Fruit fly (Drosophila melanogaster) whole organism, embryonic: Measurements from ENCODE around the gene CG46427.
A peak's percentile ranks its signal among the peaks of the same experiment; 100 is the strongest.

Experiments used
- Atf6 ChIP-seq: fragments of 200-800 bp; sonication (Bioruptor generic); IDR thresholded peaks from 2 replicates; pipeline ENCODE4 v1.3.6; 2022; ENCODE audit warnings: missing biosample characterization, missing genetic modification characterization
- CG10209 ChIP-seq: fragments of 200-800 bp; sonication (Bioruptor generic); optimal IDR thresholded peaks from 3 replicates; lab custom pipeline; 2017; ENCODE audit warnings: missing biosample characterization, mild to moderate bottlenecking, missing genetic modification characterization, missing genetic modification reagents
- CG10431 ChIP-seq: fragments of 200-800 bp; sonication (Bioruptor generic); optimal IDR thresholded peaks from 3 replicates; lab custom pipeline; 2018; ENCODE audit warnings: missing biosample characterization, mild to moderate bottlenecking, missing genetic modification characterization
- CG11085 ChIP-seq: fragments of 200-800 bp; sonication (Bioruptor generic); IDR thresholded peaks from 2 replicates; pipeline ENCODE4 v1.3.6; 2022; ENCODE audit warnings: missing biosample characterization, missing genetic modification characterization
- CG12071 ChIP-seq: fragments of 200-800 bp; sonication (Bioruptor generic); optimal IDR thresholded peaks from 3 replicates; lab custom pipeline; 2018; ENCODE audit warnings: missing biosample characterization, mild to moderate bottlenecking, missing genetic modification characterization
- CG12391 ChIP-seq: fragments of 200-800 bp; sonication (Bioruptor generic); optimal IDR thresholded peaks from 3 replicates; lab custom pipeline; 2018; ENCODE audit warnings: missing biosample characterization, mild to moderate bottlenecking, missing genetic modification characterization, moderate library complexity
- CG13123 ChIP-seq: fragments of 200-800 bp; sonication (Bioruptor generic); optimal IDR thresholded peaks from 2 replicates; lab custom pipeline; 2016; ENCODE audit warnings: missing biosample characterization, missing genetic modification characterization
- CG13296 ChIP-seq: fragments of 200-800 bp; sonication (Bioruptor generic); optimal IDR thresholded peaks from 3 replicates; lab custom pipeline; 2018; ENCODE audit warnings: missing biosample characterization, mild to moderate bottlenecking, missing genetic modification characterization
- CG13424 ChIP-seq: fragments of 200-800 bp; sonication (Bioruptor generic); optimal IDR thresholded peaks from 2 replicates; lab custom pipeline; 2019; ENCODE audit warnings: missing biosample characterization, mild to moderate bottlenecking, missing genetic modification characterization, moderate library complexity
- CG15269 ChIP-seq: fragments of 200-800 bp; sonication (Bioruptor generic); optimal IDR thresholded peaks from 2 replicates; lab custom pipeline; 2018; ENCODE audit warnings: missing biosample characterization, mild to moderate bottlenecking, missing genetic modification characterization, moderate library complexity
- CG2712 ChIP-seq: fragments of 200-800 bp; optimal IDR thresholded peaks from 3 replicates; lab custom pipeline; 2019; ENCODE audit warnings: missing biosample characterization, mild to moderate bottlenecking, missing genetic modification characterization, moderate library complexity
- CG30403 ChIP-seq: fragments of 200-800 bp; sonication (Bioruptor generic); optimal IDR thresholded peaks from 3 replicates; lab custom pipeline; 2016; ENCODE audit warnings: missing biosample characterization, missing genetic modification characterization
- CG32532 ChIP-seq: fragments of 200-800 bp; sonication (Bioruptor generic); IDR thresholded peaks from 2 replicates; pipeline ENCODE4 v1.3.6; 2022; ENCODE audit warnings: missing biosample characterization, missing genetic modification characterization
- CG3281 ChIP-seq: fragments of 200-800 bp; sonication (Bioruptor generic); optimal IDR thresholded peaks from 3 replicates; lab custom pipeline; 2017; ENCODE audit warnings: missing biosample characterization, mild to moderate bottlenecking, missing genetic modification characterization
- CG3847 ChIP-seq: fragments of 200-800 bp; sonication (Bioruptor generic); IDR thresholded peaks from 2 replicates; pipeline ENCODE4 v1.3.6; 2022; ENCODE audit warnings: missing biosample characterization, missing genetic modification characterization
- CG8089 ChIP-seq: fragments of 200-800 bp; sonication (Bioruptor generic); optimal IDR thresholded peaks from 3 replicates; lab custom pipeline; 2016; ENCODE audit warnings: missing biosample characterization, missing genetic modification characterization
- CG8388 ChIP-seq: fragments of 200-800 bp; sonication (Bioruptor generic); optimal IDR thresholded peaks from 2 replicates; lab custom pipeline; 2019; ENCODE audit warnings: missing biosample characterization, mild to moderate bottlenecking, missing genetic modification characterization, moderate library complexity
- CG8924 ChIP-seq: fragments of 200-800 bp; optimal IDR thresholded peaks from 3 replicates; lab custom pipeline; 2019; ENCODE audit warnings: missing biosample characterization, mild to moderate bottlenecking, missing genetic modification characterization, moderate library complexity
- CG9797 ChIP-seq: fragments of 200-800 bp; sonication (Bioruptor generic); optimal IDR thresholded peaks from 3 replicates; lab custom pipeline; 2018; ENCODE audit warnings: missing biosample characterization, mild to moderate bottlenecking, missing genetic modification characterization
- CG9817 ChIP-seq: fragments of 200-800 bp; sonication (Bioruptor generic); optimal IDR thresholded peaks from 2 replicates; lab custom pipeline; 2018; ENCODE audit warnings: missing biosample characterization, mild to moderate bottlenecking, missing genetic modification characterization, moderate library complexity
- E2f2 ChIP-seq: fragments of 200-800 bp; sonication (Bioruptor generic); IDR thresholded peaks from 2 replicates; pipeline ENCODE4 v1.3.6; 2022; ENCODE audit warnings: missing biosample characterization, missing genetic modification characterization
- Fer3 ChIP-seq: fragments of 200-800 bp; sonication (Bioruptor generic); optimal IDR thresholded peaks from 2 replicates; lab custom pipeline; 2018; ENCODE audit warnings: missing biosample characterization, mild to moderate bottlenecking, missing genetic modification characterization, moderate library complexity
- Meics ChIP-seq: fragments of 200-800 bp; sonication (Bioruptor generic); optimal IDR thresholded peaks from 2 replicates; lab custom pipeline; 2017; ENCODE audit warnings: missing biosample characterization, mild to moderate bottlenecking, missing genetic modification characterization
- Pdp1 ChIP-seq, 2 experiments: fragments of 200-800 bp; sonication (Bioruptor generic); optimal IDR thresholded peaks; 3 replicates each; lab custom pipeline; 2016; ENCODE audit warnings: missing biosample characterization in 2 of 2, missing genetic modification characterization in 2 of 2, mild to moderate bottlenecking in 1 of 2, moderate library complexity in 1 of 2
- Ptx1 ChIP-seq: fragments of 200-800 bp; sonication (Bioruptor generic); IDR thresholded peaks from 2 replicates; pipeline ENCODE4 v1.3.6; 2022; ENCODE audit warnings: missing biosample characterization, missing genetic modification characterization
- Ssrp ChIP-seq: fragments of 200-800 bp; sonication (Bioruptor generic); optimal IDR thresholded peaks from 2 replicates; lab custom pipeline; 2018; ENCODE audit warnings: missing biosample characterization, mild to moderate bottlenecking, missing genetic modification characterization, moderate library complexity
- aop ChIP-seq: fragments of 200-800 bp; sonication (Bioruptor generic); IDR thresholded peaks from 2 replicates; pipeline ENCODE4 v1.3.6; 2022; ENCODE audit warnings: missing biosample characterization, missing genetic modification characterization
- bsh ChIP-seq, 2 experiments: fragments of 200-800 bp; sonication (Bioruptor generic); optimal IDR thresholded peaks; 2 replicates each; lab custom pipeline; 2017 to 2018; ENCODE audit warnings: mild to moderate bottlenecking in 2 of 2, missing biosample characterization in 2 of 2, missing genetic modification characterization in 2 of 2, moderate library complexity in 1 of 2
- cato ChIP-seq: fragments of 200-800 bp; sonication (Bioruptor generic); optimal IDR thresholded peaks from 2 replicates; lab custom pipeline; 2016; ENCODE audit warnings: missing biosample characterization, missing genetic modification characterization, borderline replicate concordance
- crol ChIP-seq: fragments of 200-800 bp; sonication (Bioruptor generic); IDR thresholded peaks from 2 replicates; pipeline ENCODE4 v1.3.6; 2022; ENCODE audit warnings: missing biosample characterization, missing genetic modification characterization
- dmrt99B ChIP-seq: fragments of 200-800 bp; sonication (Bioruptor generic); optimal IDR thresholded peaks from 2 replicates; lab custom pipeline; 2018; ENCODE audit warnings: missing biosample characterization, mild to moderate bottlenecking, missing genetic modification characterization, moderate library complexity
- dysf ChIP-seq: fragments of 200-800 bp; sonication (Bioruptor generic); IDR thresholded peaks from 3 replicates; pipeline ENCODE4 v1.3.6; 2022; ENCODE audit warnings: missing biosample characterization, missing genetic modification characterization
- ems ChIP-seq: fragments of 200-800 bp; sonication (Bioruptor generic); optimal IDR thresholded peaks from 3 replicates; lab custom pipeline; 2016; ENCODE audit warnings: missing biosample characterization, missing genetic modification characterization
- esg ChIP-seq: fragments of 200-800 bp; sonication (Bioruptor generic); conservative IDR thresholded peaks from 2 replicates; pipeline ENCODE4 v1.3.6; 2022; ENCODE audit warnings: missing biosample characterization, missing genetic modification characterization
- fd3F ChIP-seq: fragments of 200-800 bp; sonication (Bioruptor generic); optimal IDR thresholded peaks from 2 replicates; lab custom pipeline; 2018; ENCODE audit warnings: missing biosample characterization, mild to moderate bottlenecking, missing genetic modification characterization, moderate library complexity
- gem ChIP-seq: fragments of 200-800 bp; sonication (Bioruptor generic); optimal IDR thresholded peaks from 2 replicates; lab custom pipeline; 2019; ENCODE audit warnings: missing biosample characterization, mild to moderate bottlenecking, missing genetic modification characterization, moderate library complexity
- ind ChIP-seq: fragments of 200-800 bp; sonication (Bioruptor generic); optimal IDR thresholded peaks from 3 replicates; lab custom pipeline; 2016; ENCODE audit warnings: missing biosample characterization, missing genetic modification characterization
- phol ChIP-seq: fragments of 200-800 bp; sonication (Bioruptor generic); optimal IDR thresholded peaks from 3 replicates; lab custom pipeline; 2018; ENCODE audit warnings: missing biosample characterization, mild to moderate bottlenecking, missing genetic modification characterization, moderate library complexity
- pum ChIP-seq: fragments of 200-800 bp; sonication (Bioruptor generic); optimal IDR thresholded peaks from 2 replicates; lab custom pipeline; 2016; ENCODE audit warnings: missing biosample characterization, missing genetic modification characterization
- ranshi ChIP-seq: fragments of 200-800 bp; sonication (Bioruptor generic); IDR thresholded peaks from 2 replicates; pipeline ENCODE4 v1.3.6; 2022; ENCODE audit warnings: missing biosample characterization, missing genetic modification characterization
- sens ChIP-seq: fragments of 200-800 bp; sonication (Bioruptor generic); peaks from one replicate; lab custom pipeline; 2016; ENCODE audit warnings: missing biosample characterization, missing genetic modification characterization
- shn ChIP-seq: fragments of 200-800 bp; sonication (Bioruptor generic); optimal IDR thresholded peaks from 3 replicates; lab custom pipeline; 2016; ENCODE audit warnings: missing biosample characterization, missing genetic modification characterization
- slp2 ChIP-seq: fragments of 200-800 bp; sonication (Bioruptor generic); optimal IDR thresholded peaks from 2 replicates; lab custom pipeline; 2016; ENCODE audit warnings: missing biosample characterization, missing genetic modification characterization
- ssp ChIP-seq: fragments of 200-800 bp; sonication (Bioruptor generic); IDR thresholded peaks from 2 replicates; pipeline ENCODE4 v1.3.6; 2022; ENCODE audit warnings: missing biosample characterization, missing genetic modification characterization
- tna ChIP-seq: fragments of 200-800 bp; sonication (Bioruptor generic); IDR thresholded peaks from 2 replicates; pipeline ENCODE4 v1.3.6; 2022; ENCODE audit warnings: missing biosample characterization, missing genetic modification characterization; ENCODE audit not compliant: partially characterized antibody
- unpg ChIP-seq: fragments of 200-800 bp; sonication (Bioruptor generic); optimal IDR thresholded peaks from 3 replicates; lab custom pipeline; 2018; ENCODE audit warnings: missing biosample characterization, mild to moderate bottlenecking, missing genetic modification characterization, moderate library complexity
- zfh1 ChIP-seq: fragments of 200-800 bp; sonication (Bioruptor generic); IDR thresholded peaks from 3 replicates; pipeline ENCODE4 v1.3.6; 2022; ENCODE audit warnings: missing biosample characterization, missing genetic modification characterization

The CG46427 gene

DNA sequence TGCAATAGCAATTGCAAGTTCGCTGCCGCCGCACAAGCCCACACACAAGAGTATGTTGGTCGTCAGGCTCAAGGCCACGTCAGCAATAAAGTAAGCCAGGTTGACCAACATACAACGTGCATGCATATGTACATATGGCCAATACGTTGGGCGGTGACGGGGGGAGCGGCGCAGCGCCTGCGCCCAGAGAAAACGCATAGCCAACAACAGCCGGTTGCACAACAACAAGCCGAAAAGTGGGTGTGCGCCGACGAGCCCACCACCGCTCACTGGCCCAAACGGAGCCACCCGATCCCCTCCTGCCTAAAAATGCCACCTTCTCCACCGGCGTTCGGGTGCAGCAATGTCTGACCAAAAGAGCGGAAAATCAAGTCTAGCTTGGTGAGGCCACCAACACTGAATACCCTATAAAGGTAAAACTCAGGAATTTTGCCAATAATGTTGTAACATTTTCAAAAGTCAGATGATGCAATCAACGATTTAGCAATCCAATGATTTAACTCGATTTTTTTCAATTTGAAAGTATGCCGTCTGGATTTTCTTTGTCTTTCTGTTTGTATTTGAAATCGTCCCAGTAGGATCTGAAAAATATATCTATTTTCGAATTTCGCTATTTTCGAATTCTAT, 13.1 kb upstream of the CG46427 start, which contains the start of gene CG5509 (continued):
- TF ChIP-seq CG11085 (GFP tag; lab: Robert Waterston, UW) = no peak
- TF ChIP-seq Pdp1 (GFP tag; optimal IDR thresholded peaks at IDR 0.05; lab: Kevin White, UChicago) = peak in 1 of 2 experiments; percentile 59
- TF ChIP-seq crol = peak; percentile 88
- 0 out of 2 replicates have a peak, but pooled peaks have one; percentile 34 for TF ChIP-seq tna

DNA sequence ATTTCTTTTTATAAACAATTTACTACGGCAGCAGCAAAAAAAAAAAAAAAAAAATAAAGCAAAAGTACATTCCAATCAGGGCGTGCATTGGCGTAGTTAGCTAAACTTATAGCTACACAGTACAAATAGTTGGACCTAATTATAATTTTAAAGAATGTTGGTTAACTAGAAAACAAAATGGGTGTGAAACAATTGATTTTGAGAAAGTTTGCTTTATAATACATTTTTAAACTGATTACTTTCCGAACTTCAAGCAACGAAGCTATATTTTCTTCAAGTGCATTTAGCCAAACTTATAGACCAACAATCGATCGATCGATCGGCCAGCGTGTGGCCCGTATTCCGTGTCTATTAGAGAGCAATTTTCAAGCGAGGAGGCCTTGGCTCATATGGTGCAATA, 12.4 kb upstream of the CG46427 start:
- TF ChIP-seq Atf6 (peak; percentile 39; the same call in 1 of the 2 replicates), Meics (GFP tag; lab: Kevin White, UChicago) (peak; percentile 12), CG32532 (no peak), fd3F (no peak), bsh (GFP tag; optimal IDR thresholded peaks at IDR 0.05; lab: Kevin White, UChicago) (peak in 1 of 2 experiments; percentile 38), CG9797 (no peak), ems (peak; percentile 4), CG10431 (GFP tag; lab: Kevin White, UChicago) (no peak), CG2712 (peak; percentile 29), CG10209 (GFP tag; lab: Kevin White, UChicago) (peak; percentile 46), Fer3 (tag; lab: Kevin White, UChicago) (peak; percentile 48), dysf (GFP tag; lab: Robert Waterston, UW) (peak; percentile 65), CG8089 (GFP tag; lab: Kevin White, UChicago) (no peak), unpg (peak; percentile 52), CG12071 (GFP tag; lab: Kevin White, UChicago) (peak; percentile 9), cato (GFP tag; lab: Kevin White, UChicago) (peak; percentile 16), CG8388 (GFP tag; lab: Kevin White, UChicago) (peak; percentile 16), CG3281 (peak; percentile 14), gem (tag; lab: Kevin White, UChicago) (peak; percentile 69), CG13123 (GFP tag; lab: Kevin White, UChicago) (no peak), ssp (GFP tag; lab: Robert Waterston, UW) (no peak), shn (no peak), CG13424 (tag; lab: Kevin White, UChicago) (peak; percentile 51), ind (peak; percentile 34), pum (GFP tag; lab: Kevin White, UChicago) (peak; percentile 17), esg (GFP tag; lab: Robert Waterston, UW) (peak; percentile 39; the same call in 1 of the 2 replicates), zfh1 (GFP tag; lab: Robert Waterston, UW) (0 out of 3 replicates have a peak, but pooled peaks have one; percentile 24), CG15269 (tag; lab: Kevin White, UChicago) (peak; percentile 70), CG9817 (tag; lab: Kevin White, UChicago) (peak; percentile 3), E2f2 (GFP tag; lab: Robert Waterston, UW) (peak; percentile 13; the same call in 1 of the 2 replicates), slp2 (GFP tag; lab: Kevin White, UChicago) (peak; percentile 24), phol (tag; lab: Kevin White, UChicago) (peak; percentile 47), ranshi (GFP tag; lab: Robert Waterston, UW) (peak; percentile 50; the same call in 1 of the 2 replicates), dmrt99B (tag; lab: Kevin White, UChicago) (peak; percentile 65), Ptx1 (GFP tag; lab: Robert Waterston, UW) (peak; percentile 56), CG8924 (tag; lab: Kevin White, UChicago) (peak; percentile 5), sens (GFP tag; lab: Kevin White, UChicago) (peak; percentile 77), CG13296 (GFP tag; lab: Kevin White, UChicago) (peak; percentile 12), aop (GFP tag; lab: Robert Waterston, UW) (no peak), Ssrp (tag; lab: Kevin White, UChicago) (peak; percentile 4), CG30403 (GFP tag; lab: Kevin White, UChicago) (peak; percentile 40), CG12391 (peak; percentile 29), CG3847 (no peak)
